Fruit fly (Drosophila melanogaster): ENCODE measurements around the gene CG7179.
"Not testable (repeated sequence)": the region's sequence is repeated elsewhere in the genome, so short reads cannot be mapped to it uniquely, and the experiment has no call there.

dm6 chr2L:7738709-7739108 is 39.1 kb downstream of the CG7179 start, which contains the start of gene CG31904:
- TF ChIP-seq N (GFP tag; optimal IDR thresholded peaks at IDR 0.05); brk (GFP tag; optimal IDR thresholded peaks at IDR 0.05); h (GFP tag; optimal IDR thresholded peaks at IDR 0.05); Hr78 (GFP tag; optimal IDR thresholded peaks at IDR 0.05); usp (GFP tag; optimal IDR thresholded peaks at IDR 0.05); GATAd (GFP tag; optimal IDR thresholded peaks at IDR 0.05); HLH106 (tag; optimal IDR thresholded peaks at IDR 0.05); Hr83 (GFP tag; optimal IDR thresholded peaks at IDR 0.05; ENCODE audit: poor library complexity, severe bottlenecking): not testable (repeated sequence)
